Fruit fly (Drosophila melanogaster) whole organism, embryonic: Measurements from ENCODE around the gene SkpA.

Experiments used
- B-H1 ChIP-seq: fragments of 200-800 bp; sonication (Bioruptor generic); IDR thresholded peaks from 3 replicates; pipeline ENCODE4 v1.3.6; 2022; ENCODE audit warnings: missing biosample characterization, missing genetic modification characterization
- BEAF-32 ChIP-seq: fragments of 200-800 bp; sonication (Bioruptor generic); optimal IDR thresholded peaks from 3 replicates; lab custom pipeline; 2017; ENCODE audit warnings: missing biosample characterization, missing genetic modification characterization, mild to moderate bottlenecking, moderate library complexity, missing genetic modification reagents
- Bgb ChIP-seq: fragments of 200-800 bp; sonication (Bioruptor generic); IDR thresholded peaks from 2 replicates; pipeline ENCODE4 v1.3.6; 2022; ENCODE audit warnings: missing biosample characterization, missing genetic modification characterization; ENCODE audit not compliant: partially characterized antibody
- CG10274 ChIP-seq: fragments of 200-800 bp; sonication (Bioruptor generic); optimal IDR thresholded peaks from 3 replicates; lab custom pipeline; 2017; ENCODE audit warnings: missing biosample characterization, mild to moderate bottlenecking, missing genetic modification characterization
- CG10654 ChIP-seq: fragments of 200-800 bp; sonication (Bioruptor generic); optimal IDR thresholded peaks from 2 replicates; lab custom pipeline; 2016; ENCODE audit warnings: missing biosample characterization, missing genetic modification characterization
- CG10959 ChIP-seq: fragments of 200-800 bp; sonication (Bioruptor generic); IDR thresholded peaks from 2 replicates; pipeline ENCODE4 v1.3.6; 2022; ENCODE audit warnings: missing biosample characterization, missing genetic modification characterization
- CG12104 ChIP-seq: fragments of 200-800 bp; sonication (Bioruptor generic); optimal IDR thresholded peaks from 3 replicates; lab custom pipeline; 2016; ENCODE audit warnings: missing biosample characterization, missing genetic modification characterization
- CG12236 ChIP-seq: fragments of 200-800 bp; sonication (Bioruptor generic); optimal IDR thresholded peaks from 2 replicates; lab custom pipeline; 2016; ENCODE audit warnings: missing biosample characterization, missing genetic modification characterization
- CG14014 ChIP-seq: fragments of 200-800 bp; sonication (Bioruptor generic); IDR thresholded peaks from 2 replicates; pipeline ENCODE4 v1.3.6; 2022; ENCODE audit warnings: missing biosample characterization, missing genetic modification characterization
- CG14860 ChIP-seq: fragments of 200-800 bp; sonication (Bioruptor generic); IDR thresholded peaks from 3 replicates; pipeline ENCODE4 v1.3.6; 2022; ENCODE audit warnings: missing biosample characterization, missing genetic modification characterization; ENCODE audit not compliant: partially characterized antibody
- CG15514 ChIP-seq: fragments of 200-800 bp; sonication (Bioruptor generic); optimal IDR thresholded peaks from 3 replicates; lab custom pipeline; 2017; ENCODE audit warnings: missing biosample characterization, missing genetic modification characterization, mild to moderate bottlenecking, moderate library complexity, missing genetic modification reagents
- CG17361 ChIP-seq: fragments of 200-800 bp; sonication (Bioruptor generic); IDR thresholded peaks from 3 replicates; pipeline ENCODE4 v1.3.6; 2022; ENCODE audit warnings: missing biosample characterization, missing genetic modification characterization
- CG17912 ChIP-seq: fragments of 200-800 bp; sonication (Bioruptor generic); optimal IDR thresholded peaks from 2 replicates; lab custom pipeline; 2018; ENCODE audit warnings: missing biosample characterization, mild to moderate bottlenecking, missing genetic modification characterization
- CG2712 ChIP-seq: fragments of 200-800 bp; optimal IDR thresholded peaks from 3 replicates; lab custom pipeline; 2019; ENCODE audit warnings: missing biosample characterization, mild to moderate bottlenecking, missing genetic modification characterization, moderate library complexity
- CG31441 ChIP-seq: fragments of 200-800 bp; sonication (Bioruptor generic); IDR thresholded peaks from 2 replicates; pipeline ENCODE4 v1.3.6; 2022; ENCODE audit warnings: missing biosample characterization, missing genetic modification characterization
- CG34376 ChIP-seq: fragments of 200-800 bp; sonication (Bioruptor generic); optimal IDR thresholded peaks from 2 replicates; lab custom pipeline; 2018; ENCODE audit warnings: missing biosample characterization, mild to moderate bottlenecking, missing genetic modification characterization
- CG43689 ChIP-seq: fragments of 200-800 bp; sonication (Bioruptor generic); IDR thresholded peaks from 2 replicates; pipeline ENCODE4 v1.3.6; 2022; ENCODE audit warnings: missing biosample characterization, missing genetic modification characterization
- CG6854 ChIP-seq: fragments of 200-800 bp; sonication (Bioruptor generic); optimal IDR thresholded peaks from 3 replicates; lab custom pipeline; 2017; ENCODE audit warnings: missing biosample characterization, mild to moderate bottlenecking, missing genetic modification characterization
- CG7271 ChIP-seq: fragments of 200-800 bp; sonication (Bioruptor generic); optimal IDR thresholded peaks from 2 replicates; lab custom pipeline; 2018; ENCODE audit warnings: missing biosample characterization, mild to moderate bottlenecking, missing genetic modification characterization, moderate library complexity
- CG7987 ChIP-seq: fragments of 200-800 bp; sonication (Bioruptor generic); optimal IDR thresholded peaks from 2 replicates; lab custom pipeline; 2018; ENCODE audit warnings: missing biosample characterization, mild to moderate bottlenecking, missing genetic modification characterization, moderate library complexity
- CG8478 ChIP-seq: fragments of >200 bp; optimal IDR thresholded peaks from 2 replicates; lab custom pipeline; 2018
- CG9727 ChIP-seq: fragments of 200-800 bp; sonication (Bioruptor generic); optimal IDR thresholded peaks from 3 replicates; lab custom pipeline; 2017; ENCODE audit warnings: missing biosample characterization, mild to moderate bottlenecking, missing genetic modification characterization
- E2f1 ChIP-seq: fragments of 200-800 bp; sonication (Bioruptor generic); IDR thresholded peaks from 2 replicates; pipeline ENCODE4 v1.3.6; 2022; ENCODE audit warnings: missing biosample characterization, missing genetic modification characterization
- ERR ChIP-seq: fragments of 200-800 bp; sonication (Bioruptor generic); optimal IDR thresholded peaks from 2 replicates; lab custom pipeline; 2016; ENCODE audit warnings: missing biosample characterization, missing genetic modification characterization
- Ets97D ChIP-seq: fragments of 200-800 bp; sonication (Bioruptor generic); optimal IDR thresholded peaks from 3 replicates; lab custom pipeline; 2016; ENCODE audit warnings: missing biosample characterization, missing genetic modification characterization
- HLHmδ ChIP-seq: fragments of 200-800 bp; sonication (Bioruptor generic); optimal IDR thresholded peaks from 2 replicates; lab custom pipeline; 2018; ENCODE audit warnings: missing biosample characterization, mild to moderate bottlenecking, missing genetic modification characterization, moderate library complexity
- PHDP ChIP-seq: fragments of 200-800 bp; sonication (Bioruptor generic); optimal IDR thresholded peaks from 3 replicates; lab custom pipeline; 2018; ENCODE audit warnings: missing biosample characterization, mild to moderate bottlenecking, missing genetic modification characterization, moderate library complexity
- Side ChIP-seq: fragments of 200-800 bp; sonication (Bioruptor generic); optimal IDR thresholded peaks from 2 replicates; lab custom pipeline; 2016; ENCODE audit warnings: missing biosample characterization, missing genetic modification characterization
- Ssrp ChIP-seq: fragments of 200-800 bp; sonication (Bioruptor generic); optimal IDR thresholded peaks from 2 replicates; lab custom pipeline; 2018; ENCODE audit warnings: missing biosample characterization, mild to moderate bottlenecking, missing genetic modification characterization, moderate library complexity
- Usf ChIP-seq: fragments of 200-800 bp; sonication (Bioruptor generic); optimal IDR thresholded peaks from 2 replicates; lab custom pipeline; 2017; ENCODE audit warnings: missing genotype, missing biosample characterization, missing genetic modification characterization
- YL-1 ChIP-seq: fragments of 200-800 bp; sonication (Bioruptor generic); optimal IDR thresholded peaks from 3 replicates; lab custom pipeline; 2017; ENCODE audit warnings: missing biosample characterization, mild to moderate bottlenecking, missing genetic modification characterization
- ac ChIP-seq: fragments of 200-800 bp; sonication (Bioruptor generic); optimal IDR thresholded peaks from 3 replicates; lab custom pipeline; 2017; ENCODE audit warnings: missing biosample characterization, mild to moderate bottlenecking, missing genetic modification characterization
- amos ChIP-seq: fragments of 200-800 bp; sonication (Bioruptor generic); IDR thresholded peaks from 2 replicates; pipeline ENCODE4 v1.3.6; 2022; ENCODE audit warnings: missing biosample characterization, missing genetic modification characterization; ENCODE audit not compliant: partially characterized antibody
- aop ChIP-seq: fragments of 200-800 bp; sonication (Bioruptor generic); IDR thresholded peaks from 2 replicates; pipeline ENCODE4 v1.3.6; 2022; ENCODE audit warnings: missing biosample characterization, missing genetic modification characterization
- ash1 ChIP-seq: fragments of 200-800 bp; sonication (Bioruptor generic); optimal IDR thresholded peaks from 2 replicates; lab custom pipeline; 2018; ENCODE audit warnings: missing biosample characterization, mild to moderate bottlenecking, missing genetic modification characterization
- br ChIP-seq: fragments of >200 bp; optimal IDR thresholded peaks from 2 replicates; lab custom pipeline; 2017
- fd3F ChIP-seq: fragments of 200-800 bp; sonication (Bioruptor generic); optimal IDR thresholded peaks from 2 replicates; lab custom pipeline; 2018; ENCODE audit warnings: missing biosample characterization, mild to moderate bottlenecking, missing genetic modification characterization, moderate library complexity
- gfzf ChIP-seq: fragments of 200-800 bp; sonication (Bioruptor generic); optimal IDR thresholded peaks from 2 replicates; lab custom pipeline; 2016; ENCODE audit warnings: missing biosample characterization, mild to moderate bottlenecking, missing genetic modification characterization, moderate library complexity
- her ChIP-seq: fragments of 200-800 bp; sonication (Bioruptor generic); optimal IDR thresholded peaks from 2 replicates; lab custom pipeline; 2016; ENCODE audit warnings: missing biosample characterization, missing genetic modification characterization
- jumu ChIP-seq: fragments of 200-800 bp; sonication (Bioruptor generic); optimal IDR thresholded peaks from 3 replicates; lab custom pipeline; 2016; ENCODE audit warnings: missing biosample characterization, missing genetic modification characterization
- knrl ChIP-seq: fragments of 200-800 bp; sonication (Bioruptor generic); IDR thresholded peaks from 3 replicates; pipeline ENCODE4 v1.3.6; 2022; ENCODE audit warnings: missing biosample characterization, missing genetic modification characterization; ENCODE audit not compliant: partially characterized antibody
- lbe ChIP-seq: fragments of 200-800 bp; sonication (Bioruptor generic); optimal IDR thresholded peaks from 2 replicates; lab custom pipeline; 2016; ENCODE audit warnings: missing biosample characterization, mild to moderate bottlenecking, missing genetic modification characterization
- lilli ChIP-seq: fragments of 200-800 bp; sonication (Bioruptor generic); optimal IDR thresholded peaks from 3 replicates; lab custom pipeline; 2016; ENCODE audit warnings: missing biosample characterization, missing genetic modification characterization
- lmd ChIP-seq: fragments of 200-800 bp; sonication (Bioruptor generic); IDR thresholded peaks from 2 replicates; pipeline ENCODE4 v1.3.6; 2022; ENCODE audit warnings: missing biosample characterization, missing genetic modification characterization
- mld ChIP-seq: fragments of 200-800 bp; sonication (Bioruptor generic); IDR thresholded peaks from 3 replicates; pipeline ENCODE4 v1.3.6; 2022; ENCODE audit warnings: missing biosample characterization, missing genetic modification characterization; ENCODE audit not compliant: partially characterized antibody
- pb ChIP-seq: fragments of 200-800 bp; sonication (Bioruptor generic); optimal IDR thresholded peaks from 3 replicates; lab custom pipeline; 2016; ENCODE audit warnings: missing biosample characterization, missing genetic modification characterization
- pfk ChIP-seq: fragments of 200-800 bp; sonication (Bioruptor generic); optimal IDR thresholded peaks from 2 replicates; lab custom pipeline; 2018; ENCODE audit warnings: missing biosample characterization, mild to moderate bottlenecking, missing genetic modification characterization, moderate library complexity
- tin ChIP-seq: fragments of 200-800 bp; sonication (Bioruptor generic); optimal IDR thresholded peaks from 3 replicates; lab custom pipeline; 2016; ENCODE audit warnings: missing biosample characterization, missing genetic modification characterization
- usp ChIP-seq: fragments of >200 bp; optimal IDR thresholded peaks from 2 replicates; lab custom pipeline; 2017; ENCODE audit warnings: missing biosample characterization, missing genetic modification characterization

The SkpA gene

dm6 chrX:655492-656379, at the start of gene SkpA, which contains the start of gene Hmt4-20 (continued):
- TF ChIP-seq gfzf (peak; percentile 93), CG17912 (GFP tag; lab: Kevin White, UChicago) (no peak), ash1 (no peak), CG15514 (GFP tag; lab: Kevin White, UChicago) (peak; percentile 56), knrl (GFP tag; lab: Robert Waterston, UW) (peak; percentile 96), CG43689 (GFP tag; lab: Robert Waterston, UW) (no peak), E2f1 (GFP tag; lab: Robert Waterston, UW) (no peak), CG7987 (GFP tag; lab: Kevin White, UChicago) (no peak), her (GFP tag; lab: Kevin White, UChicago) (no peak), amos (GFP tag; lab: Robert Waterston, UW) (peak; percentile 97), jumu (peak; percentile 43), usp (GFP tag; lab: Kevin White, UChicago) (no peak), pfk (no peak), CG14860 (peak; percentile 88), PHDP (tag; lab: Kevin White, UChicago) (no peak), CG7271 (tag; lab: Kevin White, UChicago) (no peak), fd3F (GFP tag; lab: Kevin White, UChicago) (no peak), BEAF-32 (GFP tag; lab: Kevin White, UChicago) (peak; percentile 99), ac (GFP tag; lab: Kevin White, UChicago) (no peak), CG8478 (peak; percentile 84), aop (no peak), ERR (GFP tag; lab: Kevin White, UChicago) (no peak), lbe (GFP tag; lab: Kevin White, UChicago) (no peak), B-H1 (no peak), CG34376 (GFP tag; lab: Kevin White, UChicago) (no peak), lilli (GFP tag; lab: Kevin White, UChicago) (no peak), CG10959 (GFP tag; lab: Robert Waterston, UW) (no peak), mld (GFP tag; lab: Robert Waterston, UW) (peak; percentile 78; the same call in 2 of the 3 replicates), Usf (GFP tag; lab: Kevin White, UChicago) (no peak), Side (no peak), HLHmδ (GFP tag; lab: Kevin White, UChicago) (no peak), CG9727 (GFP tag; lab: Kevin White, UChicago) (peak; percentile 5), CG12104 (GFP tag; lab: Kevin White, UChicago) (no peak), CG14014 (GFP tag; lab: Robert Waterston, UW) (no peak), YL-1 (GFP tag; lab: Kevin White, UChicago) (no peak), CG10274 (GFP tag; lab: Kevin White, UChicago) (no peak), Bgb (GFP tag; lab: Robert Waterston, UW) (peak; percentile 92), tin (no peak), CG31441 (GFP tag; lab: Robert Waterston, UW) (no peak), Ets97D (peak; percentile 70), CG2712 (tag; lab: Kevin White, UChicago) (peak; percentile 23), CG12236 (no peak), pb (GFP tag; lab: Kevin White, UChicago) (no peak), br (lab: Kevin White, UChicago) (no peak), Ssrp (tag; lab: Kevin White, UChicago) (no peak), CG17361 (GFP tag; lab: Robert Waterston, UW) (peak; percentile 37; the same call in 2 of the 3 replicates), CG6854 (GFP tag; lab: Kevin White, UChicago) (no peak), CG10654 (GFP tag; lab: Kevin White, UChicago) (no peak), lmd (GFP tag; lab: Robert Waterston, UW) (no peak)
